Fruit fly (Drosophila melanogaster) whole organism, embryonic: ENCODE data around the gene PIG-Wb.
A peak's percentile ranks its signal among the peaks of the same experiment; 100 is the strongest.

Source experiments
- CG10147 ChIP-seq: fragments of 200-800 bp; sonication (Bioruptor generic); optimal IDR thresholded peaks from 2 replicates; lab custom pipeline; 2019; ENCODE audit warnings: missing biosample characterization, mild to moderate bottlenecking, missing genetic modification characterization, moderate library complexity
- CG11723 ChIP-seq: fragments of 200-800 bp; sonication (Bioruptor generic); optimal IDR thresholded peaks from 2 replicates; lab custom pipeline; 2017; ENCODE audit warnings: missing biosample characterization, mild to moderate bottlenecking, missing genetic modification characterization
- CG15011 ChIP-seq: fragments of 200-800 bp; sonication (Bioruptor generic); optimal IDR thresholded peaks from 3 replicates; lab custom pipeline; 2018; ENCODE audit warnings: missing biosample characterization, mild to moderate bottlenecking, missing genetic modification characterization
- CG15601 ChIP-seq: fragments of 200-800 bp; sonication (Bioruptor generic); optimal IDR thresholded peaks from 3 replicates; lab custom pipeline; 2019; ENCODE audit warnings: missing biosample characterization, mild to moderate bottlenecking, missing genetic modification characterization, moderate library complexity
- CG17802 ChIP-seq: fragments of 200-800 bp; sonication (Bioruptor generic); optimal IDR thresholded peaks from 2 replicates; lab custom pipeline; 2018; ENCODE audit warnings: missing biosample characterization, mild to moderate bottlenecking, missing genetic modification characterization, moderate library complexity
- CG1792 ChIP-seq: fragments of 200-800 bp; sonication (Bioruptor generic); optimal IDR thresholded peaks from 2 replicates; lab custom pipeline; 2016; ENCODE audit warnings: missing biosample characterization, missing genetic modification characterization
- CG2116 ChIP-seq: fragments of 200-800 bp; sonication (Bioruptor generic); optimal IDR thresholded peaks from 3 replicates; lab custom pipeline; 2018; ENCODE audit warnings: missing biosample characterization, mild to moderate bottlenecking, missing genetic modification characterization
- CG2120 ChIP-seq: fragments of 200-800 bp; sonication (Bioruptor generic); optimal IDR thresholded peaks from 3 replicates; lab custom pipeline; 2016; ENCODE audit warnings: missing biosample characterization, missing genetic modification characterization
- CG2129 ChIP-seq: fragments of 200-800 bp; sonication (Bioruptor generic); IDR thresholded peaks from 2 replicates; pipeline ENCODE4 v1.3.6; 2022; ENCODE audit warnings: missing biosample characterization, missing genetic modification characterization; ENCODE audit not compliant: partially characterized antibody
- CG2712 ChIP-seq: fragments of 200-800 bp; optimal IDR thresholded peaks from 3 replicates; lab custom pipeline; 2019; ENCODE audit warnings: missing biosample characterization, mild to moderate bottlenecking, missing genetic modification characterization, moderate library complexity
- CG34224 ChIP-seq: fragments of 200-800 bp; sonication (Bioruptor generic); IDR thresholded peaks from 3 replicates; pipeline ENCODE4 v1.3.6; 2022; ENCODE audit warnings: missing biosample characterization, missing genetic modification characterization; ENCODE audit not compliant: partially characterized antibody
- CG3726 ChIP-seq: fragments of 200-800 bp; sonication (Bioruptor generic); IDR thresholded peaks from 3 replicates; pipeline ENCODE4, ENCODE4 v1.3.6; 2022; ENCODE audit warnings: missing biosample characterization, missing genetic modification characterization
- CG4360 ChIP-seq: fragments of 200-800 bp; sonication (Bioruptor generic); IDR thresholded peaks from 2 replicates; pipeline ENCODE4 v1.3.6; 2022; ENCODE audit warnings: missing biosample characterization, missing genetic modification characterization
- CG43689 ChIP-seq: fragments of 200-800 bp; sonication (Bioruptor generic); IDR thresholded peaks from 2 replicates; pipeline ENCODE4 v1.3.6; 2022; ENCODE audit warnings: missing biosample characterization, missing genetic modification characterization
- CG5180 ChIP-seq: fragments of 200-800 bp; sonication (Bioruptor generic); optimal IDR thresholded peaks from 3 replicates; lab custom pipeline; 2017; ENCODE audit warnings: missing biosample characterization, missing genetic modification characterization, mild to moderate bottlenecking, moderate library complexity, missing genetic modification reagents
- CG6689 ChIP-seq: fragments of 200-800 bp; sonication (Bioruptor generic); IDR thresholded peaks from 2 replicates; pipeline ENCODE4 v1.3.6; 2022; ENCODE audit warnings: missing biosample characterization, missing genetic modification characterization
- CG7271 ChIP-seq: fragments of 200-800 bp; sonication (Bioruptor generic); optimal IDR thresholded peaks from 2 replicates; lab custom pipeline; 2018; ENCODE audit warnings: missing biosample characterization, mild to moderate bottlenecking, missing genetic modification characterization, moderate library complexity
- Camta ChIP-seq: fragments of 200-800 bp; sonication (Bioruptor generic); optimal IDR thresholded peaks from 2 replicates; lab custom pipeline; 2016; ENCODE audit warnings: missing biosample characterization, missing genetic modification characterization
- Chrac-16 ChIP-seq: fragments of 200-800 bp; sonication (Bioruptor generic); optimal IDR thresholded peaks from 3 replicates; lab custom pipeline; 2016; ENCODE audit warnings: missing biosample characterization, missing genetic modification characterization
- CkIIα-i1 ChIP-seq: fragments of 200-800 bp; sonication (Bioruptor generic); IDR thresholded peaks from 2 replicates; pipeline ENCODE4 v1.3.6; 2022; ENCODE audit warnings: missing biosample characterization, missing genetic modification characterization
- D19A ChIP-seq: fragments of 200-800 bp; optimal IDR thresholded peaks from 3 replicates; lab custom pipeline; 2019; ENCODE audit warnings: missing biosample characterization, mild to moderate bottlenecking, missing genetic modification characterization, moderate library complexity
- Dip3 ChIP-seq: fragments of 200-800 bp; sonication (Bioruptor generic); optimal IDR thresholded peaks from 3 replicates; lab custom pipeline; 2016; ENCODE audit warnings: missing biosample characterization, missing genetic modification characterization
- GATAe ChIP-seq: fragments of 200-800 bp; sonication (Bioruptor generic); conservative IDR thresholded peaks from 2 replicates; pipeline ENCODE4 v1.3.6; 2022; ENCODE audit warnings: missing biosample characterization, missing genetic modification characterization
- Gug ChIP-seq: fragments of 200-800 bp; sonication (Bioruptor generic); IDR thresholded peaks from 4 replicates; pipeline ENCODE4 v1.3.6; 2022; ENCODE audit warnings: missing biosample characterization, missing genetic modification characterization
- HLH54F ChIP-seq: fragments of 200-800 bp; sonication (Bioruptor generic); optimal IDR thresholded peaks from 3 replicates; lab custom pipeline; 2016; ENCODE audit warnings: missing biosample characterization, missing genetic modification characterization
- Hand ChIP-seq: fragments of 200-800 bp; sonication (Bioruptor generic); optimal IDR thresholded peaks from 2 replicates; lab custom pipeline; 2017; ENCODE audit warnings: mild to moderate bottlenecking, missing biosample characterization, missing genetic modification reagents, missing genetic modification characterization
- Hmx ChIP-seq: fragments of 200-800 bp; sonication (Bioruptor generic); optimal IDR thresholded peaks from 2 replicates; lab custom pipeline; 2016; ENCODE audit warnings: missing biosample characterization, missing genetic modification characterization
- Hr3 ChIP-seq: fragments of 200-800 bp; sonication (Bioruptor generic); optimal IDR thresholded peaks from 3 replicates; lab custom pipeline; 2016; ENCODE audit warnings: missing biosample characterization, missing genetic modification characterization
- Lpt ChIP-seq: fragments of >200 bp; optimal IDR thresholded peaks from 2 replicates; lab custom pipeline; 2018; ENCODE audit warnings: missing biosample characterization, missing genetic modification characterization
- Optix ChIP-seq: fragments of 200-800 bp; sonication (Bioruptor generic); IDR thresholded peaks from 3 replicates; pipeline ENCODE4 v1.3.6; 2022; ENCODE audit warnings: missing biosample characterization, missing genetic modification characterization
- Xrp1 ChIP-seq: fragments of 200-800 bp; sonication (Bioruptor generic); IDR thresholded peaks from 2 replicates; pipeline ENCODE4 v1.3.6; 2022; ENCODE audit warnings: missing biosample characterization, missing genetic modification characterization
- ara ChIP-seq: fragments of 200-800 bp; sonication (Bioruptor generic); IDR thresholded peaks from 2 replicates; pipeline ENCODE4 v1.3.6; 2022; ENCODE audit warnings: missing biosample characterization, missing genetic modification characterization
- chn ChIP-seq: fragments of 200-800 bp; sonication (Bioruptor generic); optimal IDR thresholded peaks from 2 replicates; lab custom pipeline; 2016; ENCODE audit warnings: missing biosample characterization, missing genetic modification characterization
- ci ChIP-seq: fragments of 200-800 bp; sonication (Bioruptor generic); IDR thresholded peaks from 3 replicates; pipeline ENCODE4 v1.3.6; 2022; ENCODE audit warnings: missing biosample characterization, missing genetic modification characterization
- crol ChIP-seq: fragments of 200-800 bp; sonication (Bioruptor generic); IDR thresholded peaks from 2 replicates; pipeline ENCODE4 v1.3.6; 2022; ENCODE audit warnings: missing biosample characterization, missing genetic modification characterization
- dimm ChIP-seq: fragments of 200-800 bp; sonication (Bioruptor generic); IDR thresholded peaks from 2 replicates; pipeline ENCODE4 v1.3.6; 2022; ENCODE audit warnings: missing biosample characterization, missing genetic modification characterization
- dm ChIP-seq: fragments of 200-800 bp; sonication (Bioruptor generic); optimal IDR thresholded peaks from 3 replicates; lab custom pipeline; 2016; ENCODE audit warnings: missing biosample characterization, missing genetic modification characterization
- ems ChIP-seq: fragments of 200-800 bp; sonication (Bioruptor generic); optimal IDR thresholded peaks from 3 replicates; lab custom pipeline; 2016; ENCODE audit warnings: missing biosample characterization, missing genetic modification characterization
- esg ChIP-seq: fragments of 200-800 bp; sonication (Bioruptor generic); conservative IDR thresholded peaks from 2 replicates; pipeline ENCODE4 v1.3.6; 2022; ENCODE audit warnings: missing biosample characterization, missing genetic modification characterization
- eve ChIP-seq, 2 experiments: fragments of >200 bp; optimal IDR thresholded peaks; 2 replicates each; lab custom pipeline; 2017; ENCODE audit warnings: missing biosample characterization in 2 of 2, missing genetic modification characterization in 2 of 2
- fd64A ChIP-seq: fragments of 200-800 bp; sonication (Bioruptor generic); optimal IDR thresholded peaks from 3 replicates; lab custom pipeline; 2018; ENCODE audit warnings: missing biosample characterization, mild to moderate bottlenecking, missing genetic modification characterization
- kni ChIP-seq: fragments of 200-800 bp; sonication (Bioruptor generic); optimal IDR thresholded peaks from 3 replicates; lab custom pipeline; 2017; ENCODE audit warnings: mild to moderate bottlenecking, missing biosample characterization, missing genetic modification reagents, missing genetic modification characterization
- nau ChIP-seq: fragments of 200-800 bp; sonication (Bioruptor generic); optimal IDR thresholded peaks from 3 replicates; lab custom pipeline; 2017; ENCODE audit warnings: missing biosample characterization, mild to moderate bottlenecking, missing genetic modification characterization, missing genetic modification reagents
- nerfin-2 ChIP-seq: fragments of 200-800 bp; sonication (Bioruptor generic); IDR thresholded peaks from 2 replicates; pipeline ENCODE4 v1.3.6; 2022; ENCODE audit warnings: missing biosample characterization, missing genetic modification characterization; ENCODE audit not compliant: partially characterized antibody
- pum ChIP-seq: fragments of 200-800 bp; sonication (Bioruptor generic); optimal IDR thresholded peaks from 2 replicates; lab custom pipeline; 2016; ENCODE audit warnings: missing biosample characterization, missing genetic modification characterization
- repo ChIP-seq: fragments of 200-800 bp; sonication (Bioruptor generic); optimal IDR thresholded peaks from 2 replicates; lab custom pipeline; 2016; ENCODE audit warnings: missing biosample characterization, missing genetic modification characterization
- sna ChIP-seq: fragments of 200-800 bp; sonication (Bioruptor generic); IDR thresholded peaks from 2 replicates; pipeline ENCODE4 v1.3.6; 2022; ENCODE audit warnings: missing biosample characterization, missing genetic modification characterization; ENCODE audit not compliant: partially characterized antibody
- ssp ChIP-seq: fragments of 200-800 bp; sonication (Bioruptor generic); IDR thresholded peaks from 2 replicates; pipeline ENCODE4 v1.3.6; 2022; ENCODE audit warnings: missing biosample characterization, missing genetic modification characterization
- tio ChIP-seq: fragments of 200-800 bp; sonication (Bioruptor generic); optimal IDR thresholded peaks from 2 replicates; lab custom pipeline; 2017; ENCODE audit warnings: missing biosample characterization, missing genetic modification characterization, inconsistent platforms
- tna ChIP-seq: fragments of 200-800 bp; sonication (Bioruptor generic); IDR thresholded peaks from 2 replicates; pipeline ENCODE4 v1.3.6; 2022; ENCODE audit warnings: missing biosample characterization, missing genetic modification characterization; ENCODE audit not compliant: partially characterized antibody
- tx ChIP-seq: fragments of 200-800 bp; sonication (Bioruptor generic); optimal IDR thresholded peaks from 2 replicates; lab custom pipeline; 2016; ENCODE audit warnings: missing biosample characterization, missing genetic modification characterization
- zf30C ChIP-seq: fragments of 200-800 bp; sonication (Bioruptor generic); optimal IDR thresholded peaks from 3 replicates; lab custom pipeline; 2018; ENCODE audit warnings: missing biosample characterization, mild to moderate bottlenecking, missing genetic modification characterization

Gene PIG-Wb

DNA sequence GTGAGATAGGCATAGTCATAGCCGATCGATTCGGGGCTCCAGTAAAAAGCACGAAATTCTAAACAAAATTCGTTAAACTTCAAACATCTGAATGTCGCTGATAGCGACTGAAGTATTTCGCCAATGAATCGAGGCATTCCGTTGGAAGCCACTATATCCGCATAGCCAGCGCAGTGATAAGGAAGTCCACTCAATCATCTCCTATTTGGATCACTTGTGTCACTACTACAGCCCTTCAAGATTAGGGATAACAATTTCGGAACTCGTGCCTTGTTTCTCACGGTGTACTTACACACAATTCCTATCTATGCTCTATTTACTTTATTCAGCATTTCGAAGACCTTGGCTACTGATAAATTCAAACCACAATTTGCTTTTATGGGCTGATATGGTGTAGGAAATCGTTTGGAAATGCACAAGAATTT lies at the start of gene PIG-Wb (continued):
- TF ChIP-seq CkIIα-i1 (GFP tag; lab: Robert Waterston, UW) (no peak), nerfin-2 (GFP tag; lab: Robert Waterston, UW) (no peak), Hr3 (GFP tag; lab: Kevin White, UChicago) (no peak), tx (GFP tag; lab: Kevin White, UChicago) (no peak), Hand (no peak), CG15601 (tag; lab: Kevin White, UChicago) (no peak), CG2712 (tag; lab: Kevin White, UChicago) (no peak), CG4360 (GFP tag; lab: Robert Waterston, UW) (no peak), CG17802 (no peak), chn (GFP tag; lab: Kevin White, UChicago) (no peak), Hmx (GFP tag; lab: Kevin White, UChicago) (no peak), CG10147 (no peak), tio (GFP tag; lab: Kevin White, UChicago) (no peak), repo (no peak), crol (GFP tag; lab: Robert Waterston, UW) (no peak), CG2120 (GFP tag; lab: Kevin White, UChicago) (peak; percentile 20), dm (GFP tag; lab: Kevin White, UChicago) (no peak), ara (no peak), sna (no peak), zf30C (GFP tag; lab: Kevin White, UChicago) (peak; percentile 72), CG3726 (GFP tag; lab: Robert Waterston, UW) (no peak), CG6689 (no peak), CG15011 (GFP tag; lab: Kevin White, UChicago) (peak; percentile 22), Chrac-16 (no peak), CG1792 (no peak), CG2116 (GFP tag; lab: Kevin White, UChicago) (no peak), tna (GFP tag; lab: Robert Waterston, UW) (no peak), ems (GFP tag; lab: Kevin White, UChicago) (no peak), Dip3 (GFP tag; lab: Kevin White, UChicago) (no peak), nau (GFP tag; lab: Kevin White, UChicago) (peak; percentile 22), ssp (GFP tag; lab: Robert Waterston, UW) (no peak), CG7271 (tag; lab: Kevin White, UChicago) (no peak), dimm (GFP tag; lab: Robert Waterston, UW) (no peak), ci (GFP tag; lab: Robert Waterston, UW) (no peak), Xrp1 (GFP tag; lab: Robert Waterston, UW) (no peak), Gug (GFP tag; lab: Robert Waterston, UW) (no peak), CG2129 (GFP tag; lab: Robert Waterston, UW) (no peak), CG43689 (no peak), GATAe (peak; percentile 76; the same call in 1 of the 2 replicates), esg (no peak), D19A (no peak), kni (GFP tag; lab: Kevin White, UChicago) (no peak), CG11723 (GFP tag; lab: Kevin White, UChicago) (no peak), HLH54F (GFP tag; lab: Kevin White, UChicago) (no peak), pum (no peak), eve (GFP tag; optimal IDR thresholded peaks at IDR 0.05; lab: Kevin White, UChicago) (no peak), CG34224 (GFP tag; lab: Robert Waterston, UW) (no peak), Camta (GFP tag; lab: Kevin White, UChicago) (no peak), Optix (GFP tag; lab: Robert Waterston, UW) (no peak), CG5180 (GFP tag; lab: Kevin White, UChicago) (peak; percentile 1), fd64A (no peak), Lpt (GFP tag; lab: Kevin White, UChicago) (no peak)
